Worm (Caenorhabditis elegans) whole organism, young adult: Measurements from ENCODE around the gene mrpl-36.

Experiments used
- B0261.1 ChIP-seq: sonication (generic microtip); optimal IDR thresholded peaks from 2 replicates; lab custom pipeline; 2016; ENCODE audit warnings: mild to moderate bottlenecking, missing genetic modification characterization, moderate library complexity, missing compliant biosample characterization
- C06A6.2 ChIP-seq: fragments of 200-800 bp; sonication (Bioruptor generic); conservative IDR thresholded peaks from 2 replicates; pipeline ENCODE4 v1.3.6; 2022; ENCODE audit warnings: missing genetic modification characterization, missing compliant biosample characterization
- C17E4.6 ChIP-seq: fragments of 200-800 bp; sonication (Bioruptor generic); IDR thresholded peaks from 2 replicates; pipeline ENCODE4 v1.3.6; 2022; ENCODE audit warnings: missing genetic modification reagents, missing genetic modification characterization, missing compliant biosample characterization
- D2030.7 ChIP-seq: fragments of 200-800 bp; sonication (Bioruptor generic); IDR thresholded peaks from 2 replicates; pipeline ENCODE4 v1.3.6; 2022; ENCODE audit warnings: missing genetic modification reagents, missing genetic modification characterization, missing compliant biosample characterization
- F33H1.4 ChIP-seq: fragments of 200-800 bp; sonication (Bioruptor generic); IDR thresholded peaks from 2 replicates; pipeline ENCODE4 v1.3.6; 2022; ENCODE audit warnings: missing genetic modification reagents, missing genetic modification characterization, missing compliant biosample characterization
- F37B4.10 ChIP-seq: fragments of 200-800 bp; sonication (Bioruptor generic); IDR thresholded peaks from 2 replicates; pipeline ENCODE4 v1.3.6; 2022; ENCODE audit warnings: missing genetic modification characterization, missing compliant biosample characterization
- F39B2.1 ChIP-seq: fragments of 200-800 bp; sonication (Bioruptor generic); IDR thresholded peaks from 2 replicates; pipeline ENCODE4 v1.3.6; 2022; ENCODE audit warnings: missing genetic modification reagents, missing genetic modification characterization, missing compliant biosample characterization
- F49E8.2 ChIP-seq: sonication (generic microtip); optimal IDR thresholded peaks from 3 replicates; lab custom pipeline; 2017; ENCODE audit warnings: missing genetic modification characterization, mild to moderate bottlenecking, missing compliant biosample characterization, antibody characterized with exemption, moderate library complexity; ENCODE audit not compliant: insufficient read depth
- K12H6.12 ChIP-seq: fragments of 200-800 bp; sonication (Bioruptor generic); optimal IDR thresholded peaks from 2 replicates; lab custom pipeline; 2018; ENCODE audit warnings: mild to moderate bottlenecking, missing genetic modification characterization, missing compliant biosample characterization
- T26A5.8 ChIP-seq: sonication (generic microtip); optimal IDR thresholded peaks from 2 replicates; lab custom pipeline; 2016; ENCODE audit warnings: missing genetic modification characterization, missing compliant biosample characterization
- Y67H2A.10 ChIP-seq: fragments of 200-800 bp; sonication (Bioruptor generic); conservative IDR thresholded peaks from 2 replicates; pipeline ENCODE4 v1.3.6; 2022; ENCODE audit warnings: missing genetic modification reagents, missing genetic modification characterization, missing compliant biosample characterization
- athp-1 ChIP-seq: sonication (generic microtip); optimal IDR thresholded peaks from 2 replicates; lab custom pipeline; 2017; ENCODE audit warnings: mild to moderate bottlenecking, missing genetic modification characterization, missing compliant biosample characterization
- attf-5 ChIP-seq: fragments of 200-800 bp; sonication (Bioruptor generic); optimal IDR thresholded peaks from 2 replicates; lab custom pipeline; 2018; ENCODE audit warnings: mild to moderate bottlenecking, missing genetic modification characterization, missing compliant biosample characterization
- bed-1 ChIP-seq: fragments of 200-800 bp; sonication (Bioruptor generic); IDR thresholded peaks from 2 replicates; pipeline ENCODE4 v1.3.6; 2022; ENCODE audit warnings: missing genetic modification reagents, missing genetic modification characterization, missing compliant biosample characterization
- bed-2 ChIP-seq: fragments of 200-800 bp; sonication (Bioruptor generic); IDR thresholded peaks from 2 replicates; pipeline ENCODE4 v1.3.6; 2022; ENCODE audit warnings: missing genetic modification reagents, missing genetic modification characterization, missing compliant biosample characterization
- cebp-1 ChIP-seq, 2 experiments: fragments of 200-800 bp in 1 of 2; sonication (Bioruptor generic) in 1 of 2; sonication (generic microtip) in 1 of 2; IDR thresholded peaks in 1 of 2; optimal IDR thresholded peaks in 1 of 2; 2 replicates each; pipeline versions ENCODE4 v1.3.6 to Lab custom; 2017 to 2022; ENCODE audit warnings: missing compliant biosample characterization in 2 of 2, missing genetic modification characterization in 2 of 2, mild to moderate bottlenecking in 1 of 2, missing genetic modification reagents in 1 of 2, moderate library complexity in 1 of 2
- ceh-100 ChIP-seq: fragments of 200-800 bp; sonication (Bioruptor generic); IDR thresholded peaks from 2 replicates; pipeline ENCODE4 v1.3.6; 2022; ENCODE audit warnings: missing genetic modification reagents, missing genetic modification characterization, missing compliant biosample characterization
- ceh-27 ChIP-seq: fragments of 200-800 bp; sonication (Bioruptor generic); optimal IDR thresholded peaks from 2 replicates; lab custom pipeline; 2018; ENCODE audit warnings: mild to moderate bottlenecking, missing genetic modification characterization, moderate library complexity, missing compliant biosample characterization
- ceh-40 ChIP-seq: fragments of 200-800 bp; sonication (Bioruptor generic); IDR thresholded peaks from 2 replicates; pipeline ENCODE4 v1.3.6; 2022; ENCODE audit warnings: missing genetic modification characterization, missing compliant biosample characterization
- ceh-91 ChIP-seq: fragments of 200-800 bp; sonication (Bioruptor generic); IDR thresholded peaks from 2 replicates; pipeline ENCODE4 v1.3.6; 2022; ENCODE audit warnings: missing genetic modification reagents, missing genetic modification characterization, missing compliant biosample characterization
- dox-1 ChIP-seq: fragments of 200-800 bp; sonication (Bioruptor generic); IDR thresholded peaks from 2 replicates; pipeline ENCODE4 v1.3.6; 2022; ENCODE audit warnings: missing genetic modification reagents, missing genetic modification characterization, missing compliant biosample characterization
- efl-1 ChIP-seq: fragments of 150-350 bp; optimal IDR thresholded peaks from 2 replicates; lab custom pipeline; 2014; ENCODE audit warnings: missing biosample characterization, missing genetic modification reagents, missing genetic modification characterization
- egrh-3 ChIP-seq: fragments of 200-800 bp; sonication (Bioruptor generic); IDR thresholded peaks from 2 replicates; pipeline ENCODE4 v1.3.6; 2022; ENCODE audit warnings: missing genetic modification reagents, missing genetic modification characterization, missing compliant biosample characterization
- fkh-3 ChIP-seq: sonication (generic microtip); optimal IDR thresholded peaks from 2 replicates; lab custom pipeline; 2016; ENCODE audit warnings: mild to moderate bottlenecking, missing genetic modification characterization, missing compliant biosample characterization
- hlh-12 ChIP-seq: sonication (generic microtip); optimal IDR thresholded peaks from 2 replicates; lab custom pipeline; 2016; ENCODE audit warnings: missing genetic modification characterization, missing compliant biosample characterization
- lsl-1 ChIP-seq: fragments of 200-800 bp; sonication (Bioruptor generic); optimal IDR thresholded peaks from 2 replicates; lab custom pipeline; 2018; ENCODE audit warnings: mild to moderate bottlenecking, missing genetic modification characterization, moderate library complexity, missing compliant biosample characterization
- madf-6 ChIP-seq: fragments of 200-800 bp; sonication (Bioruptor generic); IDR thresholded peaks from 2 replicates; pipeline ENCODE4 v1.3.6; 2022; ENCODE audit warnings: missing genetic modification reagents, missing genetic modification characterization, missing compliant biosample characterization
- madf-8 ChIP-seq: fragments of 200-800 bp; sonication (Bioruptor generic); conservative IDR thresholded peaks from 2 replicates; pipeline ENCODE4 v1.3.6; 2022; ENCODE audit warnings: missing genetic modification reagents, missing genetic modification characterization, missing compliant biosample characterization
- mes-4 ChIP-seq: sonication (generic microtip); optimal IDR thresholded peaks from 2 replicates; lab custom pipeline; 2016; ENCODE audit warnings: missing genotype, missing genetic modification characterization, missing compliant biosample characterization
- mxl-1 ChIP-seq: sonication (generic microtip); optimal IDR thresholded peaks from 2 replicates; lab custom pipeline; 2016; ENCODE audit warnings: missing genetic modification characterization, missing compliant biosample characterization
- nfya-2 ChIP-seq: fragments of 200-800 bp; sonication (Bioruptor generic); IDR thresholded peaks from 2 replicates; pipeline ENCODE4 v1.3.6; 2022; ENCODE audit warnings: missing genetic modification reagents, missing genetic modification characterization, missing compliant biosample characterization
- nhr-179 ChIP-seq: sonication (generic microtip); optimal IDR thresholded peaks from 2 replicates; lab custom pipeline; 2016; ENCODE audit warnings: mild to moderate bottlenecking, missing genetic modification characterization, missing compliant biosample characterization
- nhr-80 ChIP-seq: sonication (generic microtip); optimal IDR thresholded peaks from 2 replicates; lab custom pipeline; 2016; ENCODE audit warnings: missing genetic modification characterization, missing compliant biosample characterization
- pha-4 ChIP-seq: fragments of 150-350 bp; sonication (generic microtip); optimal IDR thresholded peaks from 2 replicates; lab custom pipeline; 2014; ENCODE audit warnings: missing biosample characterization, missing genetic modification reagents, missing genetic modification characterization
- rcor-1 ChIP-seq: fragments of 200-800 bp; sonication (Bioruptor generic); IDR thresholded peaks from 2 replicates; pipeline ENCODE4 v1.3.6; 2022; ENCODE audit warnings: missing genetic modification reagents, missing genetic modification characterization, missing compliant biosample characterization
- snpc-1.1 ChIP-seq: sonication (generic microtip); optimal IDR thresholded peaks from 2 replicates; lab custom pipeline; 2017; ENCODE audit warnings: missing genetic modification characterization, mild to moderate bottlenecking, missing compliant biosample characterization, antibody characterized with exemption, moderate library complexity, missing genotype, missing genetic modification reagents; ENCODE audit not compliant: insufficient read depth
- snpc-1.3 ChIP-seq: sonication (generic microtip); optimal IDR thresholded peaks from 2 replicates; lab custom pipeline; 2017; ENCODE audit warnings: missing genetic modification characterization, mild to moderate bottlenecking, missing compliant biosample characterization, antibody characterized with exemption, moderate library complexity, missing genotype, missing genetic modification reagents; ENCODE audit not compliant: insufficient read depth
- snpc-4 ChIP-seq, 5 experiments: fragments of 150-350 bp in 1 of 5; sonication (generic microtip) in 4 of 5; optimal IDR thresholded peaks; 2 replicates each; lab custom pipeline; 2014 to 2018; ENCODE audit warnings: missing genetic modification characterization in 5 of 5, missing biosample characterization in 3 of 5, antibody characterized with exemption in 2 of 5, mild to moderate bottlenecking in 2 of 5, missing compliant biosample characterization in 2 of 5, missing genotype in 2 of 5, moderate library complexity in 2 of 5, missing genetic modification reagents in 1 of 5
- somi-1 ChIP-seq: fragments of 200-800 bp; sonication (Bioruptor generic); optimal IDR thresholded peaks from 2 replicates; lab custom pipeline; 2018; ENCODE audit warnings: mild to moderate bottlenecking, missing genetic modification characterization, missing compliant biosample characterization
- tbx-9 ChIP-seq: sonication (generic microtip); optimal IDR thresholded peaks from 2 replicates; lab custom pipeline; 2016; ENCODE audit warnings: borderline replicate concordance, missing genetic modification characterization, inconsistent platforms, missing compliant biosample characterization
- unc-130 ChIP-seq: sonication (generic microtip); optimal IDR thresholded peaks from 2 replicates; lab custom pipeline; 2016; ENCODE audit warnings: missing genetic modification reagents, missing genetic modification characterization, missing compliant biosample characterization
- ztf-3 ChIP-seq: fragments of 200-800 bp; sonication (Bioruptor generic); optimal IDR thresholded peaks from 2 replicates; lab custom pipeline; 2018; ENCODE audit warnings: mild to moderate bottlenecking, missing genetic modification characterization, missing compliant biosample characterization

mrpl-36 gene

ce11 chrIII:9834888-9835287, 13.0 kb downstream of the mrpl-36 start, which contains the start of gene K11H3.8:
K11H3.8 (plus strand) TSS chrIII:9835188.
- TF ChIP-seq fkh-3 (tag; lab: Kevin White, UChicago) (no peak), C06A6.2 (GFP tag; lab: Robert Waterston, UW) (no peak), nhr-80 (no peak), hlh-12 (no peak), Y67H2A.10 (GFP tag; lab: Robert Waterston, UW) (no peak), nfya-2 (GFP tag; lab: Robert Waterston, UW) (no peak), somi-1 (GFP tag; lab: Kevin White, UChicago) (no peak), ceh-27 (GFP tag; lab: Kevin White, UChicago) (no peak)

ce11 chrIII:9832569-9832968, 15.3 kb downstream of the mrpl-36 start:
- TF ChIP-seq pha-4 (tag; lab: Kevin White, UChicago), result no peak
- TF ChIP-seq madf-8, result peak; percentile 52
- no peak for TF ChIP-seq snpc-4 (GFP tag; optimal IDR thresholded peaks at IDR 0.05; lab: Kevin White, UChicago)
- peak in 1 of 4 experiments; percentile 11 for TF ChIP-seq snpc-4 (tag; optimal IDR thresholded peaks at IDR 0.05; lab: Kevin White, UChicago)
- no peak for TF ChIP-seq ceh-100 (GFP tag; lab: Robert Waterston, UW)
- peak; percentile 59; the same call in 1 of the 2 replicates for TF ChIP-seq madf-6
- peak; percentile 43 for TF ChIP-seq unc-130
- peak; percentile 83 for TF ChIP-seq lsl-1 (GFP tag; lab: Kevin White, UChicago)
- TF ChIP-seq mes-4, result no peak
- peak; percentile 52 for TF ChIP-seq F33H1.4 (GFP tag; lab: Robert Waterston, UW)
- TF ChIP-seq ceh-40 (GFP tag; lab: Robert Waterston, UW), result no peak
- TF ChIP-seq D2030.7 (GFP tag; lab: Robert Waterston, UW), result peak; percentile 20; the same call in 1 of the 2 replicates

- TF ChIP-seq fkh-3 (tag; lab: Kevin White, UChicago), result no peak
- TF ChIP-seq F37B4.10 (GFP tag; lab: Robert Waterston, UW), result no peak
- TF ChIP-seq snpc-1.1 (tag; lab: Kevin White, UChicago), result no peak
- no peak for TF ChIP-seq bed-1 (GFP tag; lab: Robert Waterston, UW)
- TF ChIP-seq dox-1 (GFP tag; lab: Robert Waterston, UW), result no peak
- no peak for TF ChIP-seq ztf-3
- no peak for TF ChIP-seq athp-1
- TF ChIP-seq tbx-9 (tag; lab: Kevin White, UChicago), result no peak
- no peak for TF ChIP-seq bed-2 (GFP tag; lab: Robert Waterston, UW)
- TF ChIP-seq nhr-179, result no peak
- TF ChIP-seq efl-1, result no peak
- TF ChIP-seq B0261.1, result no peak
Measured at ce11 chrIII:9830502-9830901, 17.4 kb downstream of the mrpl-36 start, which contains the start of gene ZK632.12. ZK632.12 (plus strand) TSS chrIII:9830802.

ce11 chrIII:9827163-9827951, 20.6 kb downstream of the mrpl-36 start, which contains the start of the genes ZK632.10 and ZK632.11:
ZK632.10 (minus strand) TSS chrIII:9827722.
ZK632.11 (plus strand) TSS chrIII:9827915.
- TF ChIP-seq T26A5.8 (tag; lab: Kevin White, UChicago) (no peak), F39B2.1 (GFP tag; lab: Robert Waterston, UW) (0 out of 2 replicates have a peak, but pooled peaks have one; percentile 31), F49E8.2 (tag; lab: Kevin White, UChicago) (peak; percentile 8), cebp-1 (GFP tag; IDR thresholded peaks at IDR 0.05; lab: Robert Waterston, UW) (peak; percentile 91), cebp-1 (tag; optimal IDR thresholded peaks at IDR 0.05; lab: Kevin White, UChicago) (peak; percentile 89), egrh-3 (GFP tag; lab: Robert Waterston, UW) (no peak), K12H6.12 (peak; percentile 59), C17E4.6 (no peak), unc-130 (no peak), snpc-1.3 (tag; lab: Kevin White, UChicago) (no peak), madf-6 (peak; percentile 29; the same call in 1 of the 2 replicates), nhr-80 (peak; percentile 56), rcor-1 (GFP tag; lab: Robert Waterston, UW) (peak; percentile 50; the same call in 1 of the 2 replicates), attf-5 (peak; percentile 17), dox-1 (GFP tag; lab: Robert Waterston, UW) (0 out of 2 replicates have a peak, but pooled peaks have one; percentile 20), mxl-1 (tag; lab: Kevin White, UChicago) (no peak), ceh-91 (peak; percentile 53)
